Worm (Caenorhabditis elegans) whole organism, L4 larva: ENCODE measurements around the gene ZK1321.4.

Source experiments
- F37D6.2 ChIP-seq: sonication (generic microtip); optimal IDR thresholded peaks from 2 replicates; lab custom pipeline; 2016; ENCODE audit warnings: mild to moderate bottlenecking, missing genetic modification characterization, missing compliant biosample characterization
- F44E2.7 ChIP-seq: fragments of 200-800 bp; sonication (Bioruptor generic); IDR thresholded peaks from 2 replicates; pipeline ENCODE4 v2.1.2; 2022; ENCODE audit warnings: missing genetic modification characterization, missing compliant biosample characterization
- R02D3.7 ChIP-seq: fragments of 150-350 bp; sonication (generic microtip); optimal IDR thresholded peaks from 3 replicates; lab custom pipeline; 2014; ENCODE audit warnings: missing biosample characterization, missing genetic modification characterization
- T26A8.4 ChIP-seq: fragments of 200-800 bp; sonication (Bioruptor generic); IDR thresholded peaks from 2 replicates; pipeline ENCODE4 v1.3.6; 2022; ENCODE audit warnings: missing genetic modification characterization, missing compliant biosample characterization
- Y75B8A.6 ChIP-seq: fragments of 200-800 bp; sonication (Bioruptor generic); IDR thresholded peaks from 2 replicates; pipeline ENCODE4 v1.3.6; 2022; ENCODE audit warnings: missing genetic modification reagents, missing genetic modification characterization, missing compliant biosample characterization
- ZK337.2 ChIP-seq: fragments of 200-800 bp; sonication (Bioruptor generic); IDR thresholded peaks from 2 replicates; pipeline ENCODE4 v1.3.6; 2022; ENCODE audit warnings: missing genetic modification reagents, missing genetic modification characterization, missing compliant biosample characterization
- ama-1 ChIP-seq: fragments of 150-350 bp; optimal IDR thresholded peaks from 2 replicates; lab custom pipeline; 2014; ENCODE audit warnings: inconsistent platforms, mixed read lengths
- arid-1 ChIP-seq: fragments of 200-800 bp; sonication (Bioruptor generic); conservative IDR thresholded peaks from 2 replicates; pipeline ENCODE4 v1.3.6; 2022; ENCODE audit warnings: missing genetic modification reagents, missing genetic modification characterization, missing compliant biosample characterization
- attf-4 ChIP-seq: sonication (generic microtip); optimal IDR thresholded peaks from 3 replicates; lab custom pipeline; 2017; ENCODE audit warnings: missing biosample characterization, missing genetic modification characterization
- ceh-28 ChIP-seq: fragments of 150-350 bp; optimal IDR thresholded peaks from 2 replicates; lab custom pipeline; 2014; ENCODE audit warnings: missing biosample characterization, missing genetic modification reagents, missing genetic modification characterization
- ceh-32 ChIP-seq: sonication (generic microtip); optimal IDR thresholded peaks from 2 replicates; lab custom pipeline; 2016; ENCODE audit warnings: mild to moderate bottlenecking, missing genetic modification characterization, missing compliant biosample characterization; ENCODE audit not compliant: poor library complexity
- ctbp-1 ChIP-seq: fragments of 200-800 bp; sonication (Bioruptor generic); IDR thresholded peaks from 2 replicates; pipeline ENCODE4 v1.3.6; 2022; ENCODE audit warnings: missing genetic modification reagents, missing genetic modification characterization, missing compliant biosample characterization
- daf-12 ChIP-seq: fragments of 150-350 bp; optimal IDR thresholded peaks from 2 replicates; lab custom pipeline; 2014; ENCODE audit warnings: missing biosample characterization, missing genetic modification reagents, missing genetic modification characterization
- daf-16 ChIP-seq, 3 experiments: sonication (generic microtip); optimal IDR thresholded peaks; 2 replicates each; lab custom pipeline; 2016 to 2017; ENCODE audit warnings: missing genetic modification characterization in 3 of 3, missing genetic modification reagents in 3 of 3, mild to moderate bottlenecking in 2 of 3, missing compliant biosample characterization in 2 of 3, missing biosample characterization in 1 of 3, moderate library complexity in 1 of 3
- daf-8 ChIP-seq: fragments of 200-800 bp; sonication (Bioruptor generic); IDR thresholded peaks from 2 replicates; pipeline ENCODE4 v1.3.6; 2022; ENCODE audit warnings: missing genetic modification characterization, missing compliant biosample characterization
- dmd-6 ChIP-seq: fragments of 200-800 bp; sonication (Bioruptor generic); IDR thresholded peaks from 2 replicates; pipeline ENCODE4 v1.3.6; 2022; ENCODE audit warnings: missing genetic modification reagents, missing genetic modification characterization, missing compliant biosample characterization
- dmd-8 ChIP-seq: fragments of 200-800 bp; sonication (Bioruptor generic); IDR thresholded peaks from 2 replicates; pipeline ENCODE4 v1.3.6; 2022; ENCODE audit warnings: missing genetic modification characterization, missing compliant biosample characterization
- dmd-9 ChIP-seq: fragments of 200-800 bp; sonication (Bioruptor generic); IDR thresholded peaks from 2 replicates; pipeline ENCODE4 v1.3.6; 2022; ENCODE audit warnings: missing genetic modification reagents, missing genetic modification characterization, missing compliant biosample characterization
- duxl-1 ChIP-seq: sonication (generic microtip); optimal IDR thresholded peaks from 2 replicates; lab custom pipeline; 2016; ENCODE audit warnings: mild to moderate bottlenecking, missing genetic modification characterization, moderate library complexity, missing compliant biosample characterization; ENCODE audit not compliant: poor library complexity
- egl-27 ChIP-seq: sonication (generic microtip); optimal IDR thresholded peaks from 3 replicates; lab custom pipeline; 2017; ENCODE audit warnings: missing biosample characterization, missing genetic modification reagents, missing genetic modification characterization
- hlh-11 ChIP-seq: fragments of 200-800 bp; sonication (Bioruptor generic); optimal IDR thresholded peaks from 2 replicates; lab custom pipeline; 2018; ENCODE audit warnings: mild to moderate bottlenecking, missing genetic modification characterization, missing compliant biosample characterization
- hlh-30 ChIP-seq: sonication (generic microtip); optimal IDR thresholded peaks from 2 replicates; lab custom pipeline; 2017; ENCODE audit warnings: antibody characterized with exemption, mild to moderate bottlenecking, missing genetic modification characterization, missing compliant biosample characterization; ENCODE audit not compliant: insufficient read depth
- jun-1 ChIP-seq: fragments of 150-350 bp; optimal IDR thresholded peaks from 2 replicates; lab custom pipeline; 2014; ENCODE audit warnings: missing biosample characterization, missing genetic modification reagents, missing genetic modification characterization
- lin-1 ChIP-seq: fragments of 200-800 bp; sonication (Bioruptor generic); IDR thresholded peaks from 2 replicates; pipeline ENCODE4 v1.3.6; 2022; ENCODE audit warnings: missing genetic modification reagents, missing genetic modification characterization, missing compliant biosample characterization
- lin-15B ChIP-seq: fragments of 150-350 bp; sonication (generic microtip); optimal IDR thresholded peaks from 3 replicates; lab custom pipeline; 2014; ENCODE audit warnings: missing biosample characterization, missing genetic modification characterization
- lir-3 ChIP-seq: sonication (generic microtip); optimal IDR thresholded peaks from 2 replicates; lab custom pipeline; 2016; ENCODE audit warnings: mild to moderate bottlenecking, missing genetic modification characterization, missing compliant biosample characterization
- madf-9 ChIP-seq: fragments of 200-800 bp; sonication (Bioruptor generic); conservative IDR thresholded peaks from 2 replicates; pipeline ENCODE4 v1.3.6; 2022; ENCODE audit warnings: missing genetic modification reagents, missing genetic modification characterization, missing compliant biosample characterization
- nhr-11 ChIP-seq: fragments of 150-350 bp; optimal IDR thresholded peaks from 2 replicates; lab custom pipeline; 2014; ENCODE audit warnings: missing biosample characterization, missing genetic modification characterization
- nhr-237 ChIP-seq: sonication (generic microtip); optimal IDR thresholded peaks from 2 replicates; lab custom pipeline; 2017; ENCODE audit warnings: missing biosample characterization, missing genetic modification characterization
- nhr-6 ChIP-seq: fragments of 150-350 bp; optimal IDR thresholded peaks from 2 replicates; lab custom pipeline; 2014; ENCODE audit warnings: missing biosample characterization, missing genetic modification characterization
- sdz-12 ChIP-seq: fragments of 200-800 bp; sonication (Bioruptor generic); optimal IDR thresholded peaks from 2 replicates; lab custom pipeline; 2018; ENCODE audit warnings: mild to moderate bottlenecking, missing genetic modification characterization, missing compliant biosample characterization
- set-16 ChIP-seq: fragments of 200-800 bp; sonication (Bioruptor generic); IDR thresholded peaks from 2 replicates; pipeline ENCODE4 v1.3.6; 2022; ENCODE audit warnings: missing genetic modification reagents, missing genetic modification characterization, missing compliant biosample characterization
- tag-97 ChIP-seq: fragments of 200-800 bp; sonication (Bioruptor generic); IDR thresholded peaks from 2 replicates; pipeline ENCODE4 v1.3.6; 2022; ENCODE audit warnings: missing genetic modification characterization, missing compliant biosample characterization
- tra-1 ChIP-seq: fragments of 200-800 bp; sonication (Bioruptor generic); IDR thresholded peaks from 2 replicates; pipeline ENCODE4 v1.3.6; 2022; ENCODE audit warnings: missing genetic modification reagents, missing genetic modification characterization, missing compliant biosample characterization
- unc-62 ChIP-seq, 3 experiments: fragments of 150-350 bp in 1 of 3; sonication (generic microtip); optimal IDR thresholded peaks in 2 of 3; peaks in 1 of 3; 1 replicate in 1 of 3; 2 replicates in 2 of 3; lab custom pipeline; 2014 to 2017; ENCODE audit warnings: missing biosample characterization in 3 of 3, missing genetic modification characterization in 3 of 3, missing genetic modification reagents in 3 of 3, missing genotype in 1 of 3
- zip-11 ChIP-seq: fragments of 200-800 bp; sonication (Bioruptor generic); IDR thresholded peaks from 2 replicates; pipeline ENCODE4 v1.3.6; 2022; ENCODE audit warnings: missing genetic modification characterization, missing compliant biosample characterization

ZK1321.4 gene

DNA sequence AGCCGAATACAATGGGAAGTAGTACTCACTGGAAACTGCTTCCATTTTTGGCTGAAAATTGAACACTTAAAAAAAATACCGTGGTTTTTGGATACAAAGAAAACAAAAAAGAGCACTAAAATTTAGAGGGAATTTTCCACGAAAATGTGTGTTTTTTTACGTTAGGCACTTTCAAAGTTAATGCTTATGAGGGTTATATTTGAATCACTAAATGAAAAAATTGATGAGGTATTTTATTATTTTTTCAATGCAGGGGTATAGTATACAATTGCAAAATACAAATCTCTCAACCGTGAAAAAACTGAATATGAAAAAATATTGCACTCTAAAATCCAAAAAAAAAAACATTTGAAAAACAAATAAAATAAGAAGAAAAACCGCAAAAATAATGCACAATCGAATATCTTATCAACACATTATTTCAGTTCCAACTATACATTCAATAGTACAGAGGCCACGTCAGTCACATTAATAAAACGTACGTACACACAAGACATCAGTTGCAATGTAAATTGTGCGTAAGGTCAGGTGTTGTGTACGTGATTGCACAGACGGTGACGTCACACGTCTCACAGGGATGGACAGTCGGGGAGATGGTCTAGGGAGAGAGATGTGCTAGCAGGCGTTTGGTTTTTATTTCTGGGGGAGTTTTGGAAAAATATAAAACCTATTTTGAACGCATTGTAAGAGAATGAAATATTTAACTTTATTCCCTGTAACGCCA is 3.8 kb downstream of the ZK1321.4 start, which contains the start of gene aqp-10 (continued):
- TF ChIP-seq daf-16 (GFP tag; optimal IDR thresholded peaks at IDR 0.05; lab: Kevin White, UChicago), result peak in 1 of 2 experiments; percentile 68
- TF ChIP-seq daf-16 (tag; optimal IDR thresholded peaks at IDR 0.05; lab: Kevin White, UChicago), result peak; percentile 80
- TF ChIP-seq F37D6.2 (tag; lab: Kevin White, UChicago), result no peak
- TF ChIP-seq unc-62 (GFP tag; optimal IDR thresholded peaks at IDR 0.05 in 1 of 2; lab: Kevin White, UChicago), result no peak
- TF ChIP-seq unc-62 (tag; optimal IDR thresholded peaks at IDR 0.05; lab: Kevin White, UChicago), result no peak
- no peak for TF ChIP-seq lin-15B (tag; lab: Kevin White, UChicago)
- TF ChIP-seq ceh-28 (tag; lab: Kevin White, UChicago), result no peak
- TF ChIP-seq jun-1 (tag; lab: Kevin White, UChicago), result no peak
- no peak for TF ChIP-seq Y75B8A.6 (GFP tag; lab: Robert Waterston, UW)
- TF ChIP-seq zip-11 (GFP tag; lab: Robert Waterston, UW), result no peak
- TF ChIP-seq dmd-8 (GFP tag; lab: Robert Waterston, UW), result 0 out of 2 replicates have a peak, but pooled peaks have one; percentile 37
- TF ChIP-seq duxl-1 (tag; lab: Kevin White, UChicago), result no peak
- TF ChIP-seq lir-3 (tag; lab: Kevin White, UChicago), result no peak
- TF ChIP-seq dmd-6 (GFP tag; lab: Robert Waterston, UW), result peak; percentile 79
- TF ChIP-seq hlh-11, result peak; percentile 80
- 0 out of 2 replicates have a peak, but pooled peaks have one; percentile 28 for TF ChIP-seq arid-1
- no peak for TF ChIP-seq ama-1 (lab: Kevin White, UChicago)
- no peak for TF ChIP-seq tra-1
- no peak for TF ChIP-seq F44E2.7 (GFP tag; lab: Robert Waterston, UW)
- 0 out of 2 replicates have a peak, but pooled peaks have one; percentile 10 for TF ChIP-seq lin-1 (GFP tag; lab: Robert Waterston, UW)
- peak; percentile 74 for TF ChIP-seq nhr-6 (tag; lab: Kevin White, UChicago)
- no peak for TF ChIP-seq attf-4 (tag; lab: Kevin White, UChicago)
- TF ChIP-seq daf-12, result no peak
- TF ChIP-seq T26A8.4 (GFP tag; lab: Robert Waterston, UW), result peak; percentile 81
- TF ChIP-seq egl-27 (tag; lab: Kevin White, UChicago), result no peak
- no peak for TF ChIP-seq sdz-12 (GFP tag; lab: Kevin White, UChicago)
- no peak for TF ChIP-seq madf-9 (GFP tag; lab: Robert Waterston, UW)
- TF ChIP-seq daf-8 (GFP tag; lab: Robert Waterston, UW), result no peak
- TF ChIP-seq R02D3.7 (tag; lab: Kevin White, UChicago), result no peak
- no peak for TF ChIP-seq tag-97 (GFP tag; lab: Robert Waterston, UW)

DNA sequence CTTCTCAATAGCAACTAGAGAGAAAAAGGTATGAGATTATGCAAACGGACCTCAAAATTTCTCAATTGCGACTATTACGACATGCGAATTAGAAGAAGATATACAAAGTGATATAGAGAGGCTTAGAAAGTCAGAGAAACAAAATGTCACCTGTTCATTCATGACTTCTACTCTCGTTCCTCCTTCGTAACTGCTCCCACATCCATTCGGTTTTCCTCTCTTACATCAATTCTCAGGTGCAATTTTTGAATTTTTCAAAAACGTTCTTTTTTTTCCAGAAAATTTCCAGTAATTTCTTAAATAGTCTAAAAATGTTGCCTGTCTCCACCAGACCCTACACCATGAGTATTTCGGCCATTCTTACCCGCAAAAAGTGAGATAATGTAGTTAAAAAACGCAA is 9.0 kb downstream of the ZK1321.4 start:
- TF ChIP-seq ceh-32 (tag; lab: Kevin White, UChicago) (no peak), duxl-1 (tag; lab: Kevin White, UChicago) (no peak)
- TF ChIP-seq, all 104 proteins: peak for 0

- TF ChIP-seq daf-12, result no peak
- no peak for TF ChIP-seq duxl-1 (tag; lab: Kevin White, UChicago)
- TF ChIP-seq dmd-9 (GFP tag; lab: Robert Waterston, UW), result no peak
- TF ChIP-seq ctbp-1 (GFP tag; lab: Robert Waterston, UW), result no peak
- peak; percentile 3 for TF ChIP-seq nhr-11 (tag; lab: Kevin White, UChicago)
- TF ChIP-seq, all 104 proteins: peak for 1
Measured at ce11 chrII:9759382-9759781, 14.4 kb downstream of the ZK1321.4 start.

ce11 chrII:9757651-9758282 is 16.0 kb downstream of the ZK1321.4 start, which contains the start of gene shk-1:
Gene shk-1, plus strand, starts transcription at chrII:9758232.
- TF ChIP-seq ama-1 (lab: Kevin White, UChicago) (no peak), hlh-11 (peak; percentile 48), hlh-30 (peak; percentile 13), daf-12 (no peak), nhr-11 (tag; lab: Kevin White, UChicago) (peak; percentile 90), unc-62 (GFP tag; optimal IDR thresholded peaks at IDR 0.05 in 1 of 2; lab: Kevin White, UChicago) (peak in 1 of 2 experiments; percentile 11), unc-62 (tag; optimal IDR thresholded peaks at IDR 0.05; lab: Kevin White, UChicago) (no peak), ZK337.2 (GFP tag; lab: Robert Waterston, UW) (0 out of 2 replicates have a peak, but pooled peaks have one; percentile 19), nhr-237 (tag; lab: Kevin White, UChicago) (no peak), daf-16 (GFP tag; optimal IDR thresholded peaks at IDR 0.05; lab: Kevin White, UChicago) (peak in 1 of 2 experiments; percentile 44), daf-16 (tag; optimal IDR thresholded peaks at IDR 0.05; lab: Kevin White, UChicago) (no peak), set-16 (no peak; the same call in 1 of the 2 replicates)
